Worm (Caenorhabditis elegans): Measurements from ENCODE around the gene idpb-2.

DNA sequence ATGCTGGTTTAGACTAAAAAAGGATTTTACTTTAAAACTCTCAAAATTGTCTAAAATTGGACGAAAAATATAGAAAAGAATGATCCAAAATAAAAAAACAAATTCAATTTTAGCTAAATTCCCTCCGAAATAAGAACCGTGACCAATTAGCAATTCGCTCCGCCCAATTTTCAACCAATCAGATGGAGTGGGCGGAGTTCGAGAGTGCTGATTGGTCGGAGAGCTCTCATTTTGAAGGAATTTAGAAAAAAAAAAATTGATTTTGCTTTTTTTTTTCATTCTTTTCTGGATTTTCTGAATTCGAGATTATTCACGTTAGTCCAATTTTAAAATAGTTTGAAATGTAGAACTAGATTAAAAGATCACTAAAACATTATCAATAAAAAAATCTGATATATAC is 29.6 kb upstream of the idpb-2 start:
- TF ChIP-seq egrh-3 (GFP tag; IDR thresholded peaks at IDR 0.05) (no peak), B0261.1 (tag; optimal IDR thresholded peaks at IDR 0.05) (no peak), cebp-2 (GFP tag; IDR thresholded peaks at IDR 0.05) (no peak), die-1 (tag; optimal IDR thresholded peaks at IDR 0.05) (no peak), D2030.7 (GFP tag; IDR thresholded peaks at IDR 0.05) (no peak), xnd-1 (tag; optimal IDR thresholded peaks at IDR 0.05) (no peak), cebp-1 (GFP tag; IDR thresholded peaks at IDR 0.05) (no peak), cebp-1 (tag; optimal IDR thresholded peaks at IDR 0.05) (no peak), dpff-1 (tag; optimal IDR thresholded peaks at IDR 0.05) (no peak), ama-1 (optimal IDR thresholded peaks at IDR 0.05) (no peak), ama-1 (GFP tag; optimal IDR thresholded peaks at IDR 0.05) (no peak), madf-10 (tag; optimal IDR thresholded peaks at IDR 0.05) (no peak), hmg-20 (GFP tag; IDR thresholded peaks at IDR 0.05) (no peak), lin-26 (GFP tag; IDR thresholded peaks at IDR 0.05) (no peak), dpl-1 (GFP tag; optimal IDR thresholded peaks at IDR 0.05) (no peak)

Data from whole organism, young adult.